Worm (Caenorhabditis elegans): ENCODE measurements around the gene Y69H2.10.

The Y69H2.10 gene

ce11 chrV:18636248-18636647, 33.9 kb upstream of the Y69H2.10 start, which contains the start of gene egas-3:
TSS of gene egas-3 (minus strand) at chrV:18636348.
- TF ChIP-seq nhr-28 (tag; optimal IDR thresholded peaks at IDR 0.05) (no peak), ceh-16 (tag; optimal IDR thresholded peaks at IDR 0.05) (no peak), pqm-1 (tag; optimal IDR thresholded peaks at IDR 0.05) (no peak), fkh-2 (tag; optimal IDR thresholded peaks at IDR 0.05) (no peak), hmg-11 (tag; optimal IDR thresholded peaks at IDR 0.05) (no peak), elt-2 (tag; optimal IDR thresholded peaks at IDR 0.05) (no peak), nhr-23 (tag; optimal IDR thresholded peaks at IDR 0.05) (no peak)

ce11 chrV:18637544-18638366, 32.4 kb upstream of the Y69H2.10 start:
- peak; percentile 22 for TF ChIP-seq jun-1 (tag; optimal IDR thresholded peaks at IDR 0.05)
- TF ChIP-seq lin-15B (tag; optimal IDR thresholded peaks at IDR 0.05): peak; percentile 6
- TF ChIP-seq nhr-77 (tag; optimal IDR thresholded peaks at IDR 0.05): no peak
- no peak for TF ChIP-seq lin-39 (tag; optimal IDR thresholded peaks at IDR 0.05)
- no peak for TF ChIP-seq nhr-76 (tag; optimal IDR thresholded peaks at IDR 0.05)
- TF ChIP-seq nhr-23 (tag; optimal IDR thresholded peaks at IDR 0.05): peak; percentile 49
- peak; percentile 9 for TF ChIP-seq nhr-25 (tag; optimal IDR thresholded peaks at IDR 0.05)
- no peak for TF ChIP-seq ceh-82 (tag; optimal IDR thresholded peaks at IDR 0.05)
- no peak for TF ChIP-seq ama-1 (optimal IDR thresholded peaks at IDR 0.05)
- peak in 1 of 3 experiments; percentile 29 for TF ChIP-seq elt-3 (tag; optimal IDR thresholded peaks at IDR 0.05)
- no peak for TF ChIP-seq elt-2 (tag; optimal IDR thresholded peaks at IDR 0.05)
- no peak for TF ChIP-seq egl-27 (tag; optimal IDR thresholded peaks at IDR 0.05)

- TF ChIP-seq ama-1 (optimal IDR thresholded peaks at IDR 0.05): peak; percentile 64
- no peak for TF ChIP-seq nhr-12 (tag; optimal IDR thresholded peaks at IDR 0.05)
- peak; percentile 5 for TF ChIP-seq nhr-23 (tag; optimal IDR thresholded peaks at IDR 0.05)
Observed at ce11 chrV:18638367-18638873, 31.7 kb upstream of the Y69H2.10 start, which contains the start of gene col-42. TSS of gene col-42 (plus strand) at chrV:18638484.

- no peak for TF ChIP-seq hmg-11 (tag; optimal IDR thresholded peaks at IDR 0.05)
- no peak for TF ChIP-seq nhr-237 (tag; optimal IDR thresholded peaks at IDR 0.05)
- TF ChIP-seq skn-1 (tag; optimal IDR thresholded peaks at IDR 0.05): no peak
- no peak for TF ChIP-seq nfya-1 (tag; optimal IDR thresholded peaks at IDR 0.05; ENCODE audit: insufficient read depth)
- TF ChIP-seq fos-1 (tag; optimal IDR thresholded peaks at IDR 0.05): no peak
- TF ChIP-seq ama-1 (optimal IDR thresholded peaks at IDR 0.05): no peak
- TF ChIP-seq zag-1 (tag; optimal IDR thresholded peaks at IDR 0.05): no peak
- no peak for TF ChIP-seq ZK546.5 (tag; optimal IDR thresholded peaks at IDR 0.05)
- no peak for TF ChIP-seq ceh-16 (tag; optimal IDR thresholded peaks at IDR 0.05)
- TF ChIP-seq lsy-12 (tag; optimal IDR thresholded peaks at IDR 0.05): no peak
- TF ChIP-seq ceh-82 (tag; optimal IDR thresholded peaks at IDR 0.05): no peak
- no peak for TF ChIP-seq R02D3.7 (tag; optimal IDR thresholded peaks at IDR 0.05)
- no peak for TF ChIP-seq nhr-43 (tag; optimal IDR thresholded peaks at IDR 0.05; ENCODE audit: poor library complexity, severe bottlenecking)
- no peak for TF ChIP-seq elt-1 (tag; optimal IDR thresholded peaks at IDR 0.05)
- no peak for TF ChIP-seq nhr-23 (tag; optimal IDR thresholded peaks at IDR 0.05)
- TF ChIP-seq fkh-2 (tag; optimal IDR thresholded peaks at IDR 0.05): no peak
Observed at ce11 chrV:18639074-18639473, 31.0 kb upstream of the Y69H2.10 start.

- no peak for TF ChIP-seq mml-1 (tag; optimal IDR thresholded peaks at IDR 0.05)
- TF ChIP-seq mdl-1 (tag; optimal IDR thresholded peaks at IDR 0.05): no peak
- TF ChIP-seq ZK546.5 (tag; optimal IDR thresholded peaks at IDR 0.05): no peak
- peak; percentile 45 for TF ChIP-seq nhr-23 (tag; optimal IDR thresholded peaks at IDR 0.05)
- TF ChIP-seq ama-1 (optimal IDR thresholded peaks at IDR 0.05): peak; percentile 84
- peak in 1 of 3 experiments; percentile 8 for TF ChIP-seq elt-3 (tag; optimal IDR thresholded peaks at IDR 0.05)
- peak; percentile 12 for TF ChIP-seq ceh-28 (tag; optimal IDR thresholded peaks at IDR 0.05)
- no peak for TF ChIP-seq elt-2 (tag; optimal IDR thresholded peaks at IDR 0.05)
- no peak for TF ChIP-seq unc-62 (GFP tag; optimal IDR thresholded peaks at IDR 0.05)
- no peak for TF ChIP-seq ceh-82 (tag; optimal IDR thresholded peaks at IDR 0.05)
- TF ChIP-seq egl-5 (tag; optimal IDR thresholded peaks at IDR 0.05): no peak
Observed at ce11 chrV:18639601-18640354, 30.3 kb upstream of the Y69H2.10 start, which contains the start of gene egas-1. TSS of gene egas-1 (plus strand) at chrV:18640304.

All from whole organism, L3 larva.